Worm (Caenorhabditis elegans): Measurements from ENCODE around the gene snf-3.

- TF ChIP-seq med-1 (GFP tag; optimal IDR thresholded peaks at IDR 0.05; ENCODE audit: insufficient read depth), result no peak
- TF ChIP-seq ztf-23 (GFP tag; IDR thresholded peaks at IDR 0.05), result no peak
- TF ChIP-seq flt-1 (GFP tag; IDR thresholded peaks at IDR 0.05), result no peak
- TF ChIP-seq T22C8.4 (GFP tag; IDR thresholded peaks at IDR 0.05), result no peak
- TF ChIP-seq tab-1 (GFP tag; IDR thresholded peaks at IDR 0.05), result no peak
- TF ChIP-seq ref-1 (GFP tag; conservative IDR thresholded peaks at IDR 0.05), result no peak
- TF ChIP-seq klf-2 (GFP tag; conservative IDR thresholded peaks at IDR 0.05), result no peak
Measured at ce11 chrII:1103484-1104100, 11.8 kb downstream of the snf-3 start.

Measured in whole organism, midembryonic.